Worm (Caenorhabditis elegans) whole organism, late embryonic: ENCODE data around the gene C40C9.3.

Experiments used
- elt-2 ChIP-seq: sonication (generic microtip); optimal IDR thresholded peaks from 2 replicates; lab custom pipeline; 2016; ENCODE audit warnings: missing genetic modification reagents, missing genetic modification characterization, missing compliant biosample characterization
- fkh-10 ChIP-seq: fragments of 150-350 bp; optimal IDR thresholded peaks from 2 replicates; lab custom pipeline; 2014; ENCODE audit warnings: missing biosample characterization, missing genetic modification reagents, missing genetic modification characterization
- lin-11 ChIP-seq: fragments of 200-800 bp; sonication (Bioruptor generic); optimal IDR thresholded peaks from 2 replicates; lab custom pipeline; 2018; ENCODE audit warnings: mild to moderate bottlenecking, missing genetic modification characterization, missing compliant biosample characterization
- nhr-11 ChIP-seq: fragments of 150-350 bp; optimal IDR thresholded peaks from 2 replicates; lab custom pipeline; 2014; ENCODE audit warnings: missing biosample characterization, missing genetic modification characterization
- tbx-2 ChIP-seq: sonication (generic microtip); optimal IDR thresholded peaks from 2 replicates; lab custom pipeline; 2016; ENCODE audit warnings: missing genetic modification characterization, missing compliant biosample characterization

DNA sequence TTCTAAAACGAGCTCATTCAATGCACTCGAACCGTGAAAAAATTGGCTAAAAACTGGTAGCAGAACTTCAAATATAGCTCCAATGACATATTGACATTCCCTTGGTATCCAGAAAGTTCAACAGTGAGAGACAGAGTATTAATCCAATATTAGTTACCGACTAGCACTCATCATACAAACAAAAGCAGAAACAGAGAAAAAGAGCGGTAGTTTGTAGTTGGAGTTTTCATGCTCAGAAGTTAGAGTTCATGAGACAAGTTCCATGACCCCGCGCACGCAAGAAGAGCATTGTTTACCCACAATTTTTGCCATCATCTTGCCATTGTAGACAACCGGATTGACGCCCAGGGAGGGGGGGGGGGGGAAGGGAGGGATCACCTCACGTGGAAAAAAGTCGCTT, 6.9 kb downstream of the C40C9.3 start:
- TF ChIP-seq lin-11 (tag; lab: Kevin White, UChicago) (no peak), elt-2 (tag; lab: Kevin White, UChicago) (no peak), tbx-2 (tag; lab: Kevin White, UChicago) (no peak), fkh-10 (GFP tag; lab: Kevin White, UChicago) (no peak), nhr-11 (no peak)
